Worm (Caenorhabditis elegans): Measurements from ENCODE around the gene F54D5.7.
"Not testable (repeated sequence)": the region's sequence is repeated elsewhere in the genome, so short reads cannot be mapped to it uniquely, and the experiment has no call there.

The F54D5.7 gene

DNA sequence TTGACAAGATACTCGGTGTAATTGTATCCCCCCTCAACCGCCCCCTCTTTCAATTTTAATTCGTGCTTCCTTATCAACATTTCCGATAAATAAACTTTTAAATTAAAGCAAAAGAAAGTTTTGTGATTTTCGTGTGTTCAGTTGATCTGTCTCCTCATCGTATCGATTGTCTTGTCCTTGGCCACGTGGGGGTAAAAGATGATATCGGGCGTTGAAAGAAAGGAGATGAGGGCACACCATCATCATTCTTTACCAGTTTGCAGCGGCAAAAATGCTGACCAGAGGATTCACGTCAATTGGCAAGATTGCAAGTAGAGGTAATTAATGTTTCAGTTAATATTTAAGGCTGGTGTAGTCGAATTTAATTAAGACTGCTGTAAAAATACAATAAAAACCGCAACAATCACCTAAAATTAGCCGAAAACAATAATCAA lies at the start of gene F54D5.7:
Gene F54D5.7, plus strand, starts transcription at position 264 of the 434 bp plus-strand sequence.
- TF ChIP-seq unc-62 (GFP tag; optimal IDR thresholded peaks at IDR 0.05): no peak

DNA sequence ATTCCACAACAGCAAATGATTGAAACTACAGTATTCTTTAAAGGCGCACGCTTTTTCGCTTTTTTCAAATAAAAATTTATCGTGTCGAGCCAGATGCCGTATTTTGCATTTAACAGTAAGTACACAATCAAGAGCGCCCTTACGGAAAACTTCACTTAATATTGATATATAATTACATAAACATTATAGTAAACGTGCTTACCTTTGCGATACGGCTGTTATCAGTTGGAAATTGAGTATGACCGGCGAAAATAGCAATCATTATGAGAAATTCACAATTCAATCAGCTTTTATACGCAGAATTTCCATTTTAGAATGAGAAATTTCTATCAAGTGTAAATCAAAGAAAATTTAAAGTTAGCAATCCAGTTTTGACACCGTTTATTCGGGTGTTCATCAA lies 47.1 kb upstream of the F54D5.7 start, which contains the start of gene B0334.20:
Gene B0334.20, minus strand, starts transcription at position 262 of the 400 bp plus-strand sequence.
- TF ChIP-seq unc-62 (GFP tag; optimal IDR thresholded peaks at IDR 0.05): no peak

DNA sequence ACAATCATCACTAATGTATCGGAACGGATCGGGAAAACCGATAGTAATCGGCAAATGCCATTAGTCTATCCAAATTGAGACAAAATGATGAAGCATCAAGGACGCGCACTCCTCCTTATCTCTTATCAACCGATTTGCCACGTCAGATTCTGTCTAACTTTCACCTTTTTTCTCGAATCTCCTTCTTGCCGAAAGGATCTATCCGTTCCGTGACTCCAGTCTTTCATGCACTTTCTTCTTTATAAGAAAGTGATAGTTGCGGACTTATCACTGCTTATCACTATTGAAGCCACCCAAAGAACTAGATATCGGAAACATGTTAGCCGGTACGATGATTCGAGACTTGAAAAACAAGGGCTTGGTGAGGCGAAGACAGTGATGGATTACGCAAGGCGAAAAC lies 45.4 kb upstream of the F54D5.7 start:
- TF ChIP-seq unc-62 (GFP tag; optimal IDR thresholded peaks at IDR 0.05): no peak

DNA sequence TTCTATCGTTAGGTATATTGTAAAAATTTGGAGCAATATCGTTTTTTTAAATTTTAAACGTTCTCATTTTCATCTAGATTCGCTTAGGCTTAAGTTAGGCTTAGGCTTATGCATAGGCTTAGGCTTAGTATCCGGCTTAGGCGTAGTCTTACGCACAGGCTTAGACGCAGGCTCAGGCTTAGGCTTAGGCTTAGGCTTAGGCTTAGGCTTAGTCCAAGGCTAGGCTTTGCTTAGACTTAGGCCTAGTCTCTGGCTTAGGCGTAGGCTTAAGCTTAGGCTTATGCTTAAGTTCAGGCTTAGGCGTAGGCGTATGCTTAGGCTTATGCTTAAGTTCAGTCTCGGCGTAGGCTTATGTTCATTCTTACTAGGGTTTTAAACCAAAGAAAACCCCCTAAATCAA lies 43.6 kb upstream of the F54D5.7 start:
- TF ChIP-seq unc-62 (GFP tag; optimal IDR thresholded peaks at IDR 0.05): no peak

DNA sequence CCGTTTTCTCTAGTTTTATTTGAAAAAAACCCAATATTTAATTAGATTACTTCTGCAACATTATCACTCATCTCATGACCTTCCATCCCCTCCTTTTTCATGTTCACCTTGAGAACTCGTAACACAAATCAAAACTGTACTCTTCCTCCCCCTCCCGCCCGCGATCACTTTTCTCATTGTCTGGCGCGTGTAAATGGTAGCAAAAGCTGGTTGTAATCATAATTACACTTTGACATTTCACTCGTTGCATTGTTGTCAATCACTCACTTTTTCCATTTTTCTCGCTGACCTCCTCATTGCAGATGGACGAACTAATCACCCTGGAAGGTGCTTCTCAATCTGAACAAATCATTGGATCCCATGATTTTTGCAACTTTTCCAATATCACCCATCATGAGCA lies 36.9 kb upstream of the F54D5.7 start, which contains the start of gene npr-41:
Gene npr-41, plus strand, starts transcription at position 301 of the 400 bp plus-strand sequence.
- TF ChIP-seq unc-62 (GFP tag; optimal IDR thresholded peaks at IDR 0.05): no peak

DNA sequence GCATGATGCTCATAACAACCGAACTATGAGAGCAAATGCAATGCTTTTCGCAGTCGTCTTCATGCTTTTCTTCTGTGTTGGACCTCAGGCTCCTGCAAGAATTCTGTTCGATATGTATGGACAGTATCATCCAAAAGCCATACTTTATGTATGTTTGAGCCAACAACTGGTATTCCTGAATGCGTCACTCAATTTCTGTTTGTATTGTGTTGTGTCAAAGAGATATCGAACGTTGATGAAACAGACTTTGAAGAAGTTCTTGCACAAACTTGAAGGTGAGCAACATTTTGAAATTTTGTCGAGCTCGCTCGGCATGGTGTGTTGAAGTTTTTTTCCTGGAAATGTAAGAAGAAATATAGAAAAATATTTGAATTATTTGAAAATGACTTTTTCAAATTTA lies 34.4 kb upstream of the F54D5.7 start:
- no peak for TF ChIP-seq unc-62 (GFP tag; optimal IDR thresholded peaks at IDR 0.05)

DNA sequence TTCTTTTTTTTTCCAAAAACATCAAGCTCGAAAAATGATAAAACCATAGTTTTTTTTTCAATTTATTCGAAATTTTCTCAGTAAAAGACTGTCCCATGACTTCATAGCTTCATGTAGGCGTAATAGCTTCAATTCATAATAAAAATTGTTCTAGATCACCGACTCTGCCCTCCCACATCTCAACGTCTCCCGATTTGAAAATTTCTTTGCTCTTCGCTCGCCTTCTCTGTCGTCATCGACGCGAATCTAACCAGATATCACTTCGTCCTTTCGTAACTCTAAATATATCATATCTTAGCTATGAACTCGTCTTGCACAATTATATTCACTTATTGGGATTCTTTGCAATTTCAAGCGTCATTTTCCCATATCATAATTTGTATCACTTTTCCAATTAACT lies 32.5 kb upstream of the F54D5.7 start, which contains the start of gene srh-44:
Gene srh-44, plus strand, starts transcription at position 301 of the 400 bp plus-strand sequence.
- no peak for TF ChIP-seq unc-62 (GFP tag; optimal IDR thresholded peaks at IDR 0.05)

DNA sequence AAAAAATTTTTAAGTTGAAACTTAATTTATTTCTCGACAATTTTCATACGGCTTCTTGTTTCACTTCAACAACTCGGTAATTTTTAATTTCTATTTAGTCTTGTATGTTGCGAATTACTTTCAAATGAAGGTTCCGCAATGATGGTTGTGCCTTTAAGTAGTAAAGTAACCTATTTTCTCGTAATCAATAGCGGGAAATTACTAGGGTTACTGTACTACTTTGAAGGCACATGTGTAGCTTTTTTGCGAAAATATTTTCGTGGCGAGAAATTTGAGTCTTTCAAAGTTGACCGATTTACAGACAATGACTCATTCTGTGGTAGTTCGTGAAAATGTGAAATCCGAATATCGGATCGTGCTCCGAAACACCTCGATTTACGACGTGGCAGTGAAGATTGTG lies 29.1 kb upstream of the F54D5.7 start, which contains the start of gene B0334.10:
Gene B0334.10, plus strand, starts transcription at position 301 of the 400 bp plus-strand sequence.
- no peak for TF ChIP-seq unc-62 (GFP tag; optimal IDR thresholded peaks at IDR 0.05)

DNA sequence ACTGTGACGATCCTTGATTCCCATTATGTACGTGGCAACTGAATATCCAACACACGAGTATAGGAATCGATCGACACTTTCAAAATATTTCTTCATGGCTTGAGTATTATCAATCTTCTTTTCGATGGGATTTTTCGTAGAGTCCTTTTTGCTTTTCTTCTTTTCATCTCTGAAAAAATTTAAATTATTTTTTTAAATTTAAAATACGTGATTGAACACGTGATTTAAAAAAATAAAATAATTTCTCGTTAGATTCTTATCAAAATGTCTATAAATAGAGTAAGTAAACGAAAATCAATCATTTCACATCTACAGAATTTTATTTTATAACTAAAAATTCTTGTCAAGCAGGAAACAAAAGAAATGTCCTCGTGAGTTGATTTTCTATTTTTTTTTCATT lies 26.0 kb upstream of the F54D5.7 start, which contains the start of gene Y62F5A.10:
Gene Y62F5A.10, plus strand, starts transcription at position 301 of the 400 bp plus-strand sequence.
- no peak for TF ChIP-seq unc-62 (GFP tag; optimal IDR thresholded peaks at IDR 0.05)

DNA sequence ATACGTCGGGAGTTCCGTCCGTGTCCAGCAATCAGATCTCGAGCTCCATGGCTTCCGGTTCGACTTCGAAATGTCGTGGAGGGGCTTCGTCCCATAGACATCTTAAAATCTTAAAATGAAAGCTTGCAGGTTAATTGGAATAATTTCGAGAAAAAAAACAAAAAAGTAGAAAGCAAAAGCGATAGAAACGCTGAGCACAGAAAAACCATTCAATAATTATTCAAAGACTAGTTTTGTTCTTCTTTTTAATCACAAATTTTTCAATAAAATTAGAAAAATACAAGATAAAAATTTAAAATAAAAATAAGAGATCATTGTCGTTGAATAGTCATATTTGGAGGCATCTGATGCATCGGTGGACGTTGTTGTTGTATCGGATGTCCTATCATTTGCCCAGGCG lies 20.4 kb upstream of the F54D5.7 start, which contains the start of gene age-1:
Gene age-1, minus strand, starts transcription at position 101 of the 400 bp plus-strand sequence.
- no peak for TF ChIP-seq unc-62 (GFP tag; optimal IDR thresholded peaks at IDR 0.05)

DNA sequence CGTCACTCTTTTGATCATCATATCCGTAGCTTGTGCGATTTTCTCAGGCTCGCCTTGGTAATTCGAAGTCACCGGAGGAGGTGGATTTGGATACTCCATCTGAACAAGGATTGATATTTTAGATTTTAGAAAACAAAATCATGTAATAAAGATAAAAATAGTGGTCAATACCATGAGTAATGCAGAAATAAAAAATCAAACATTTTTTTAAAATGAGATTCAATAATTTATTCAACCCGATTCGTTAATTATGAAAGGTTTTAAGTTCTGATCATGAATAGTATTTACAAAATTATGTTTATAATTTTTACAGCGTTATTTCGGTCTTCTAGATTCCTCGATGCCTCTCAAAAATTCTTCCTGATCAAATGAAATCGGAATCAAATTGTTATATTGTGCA lies 13.6 kb upstream of the F54D5.7 start, which contains the start of gene mdt-8:
Gene mdt-8, minus strand, starts transcription at position 101 of the 400 bp plus-strand sequence.
- no peak for TF ChIP-seq unc-62 (GFP tag; optimal IDR thresholded peaks at IDR 0.05)

DNA sequence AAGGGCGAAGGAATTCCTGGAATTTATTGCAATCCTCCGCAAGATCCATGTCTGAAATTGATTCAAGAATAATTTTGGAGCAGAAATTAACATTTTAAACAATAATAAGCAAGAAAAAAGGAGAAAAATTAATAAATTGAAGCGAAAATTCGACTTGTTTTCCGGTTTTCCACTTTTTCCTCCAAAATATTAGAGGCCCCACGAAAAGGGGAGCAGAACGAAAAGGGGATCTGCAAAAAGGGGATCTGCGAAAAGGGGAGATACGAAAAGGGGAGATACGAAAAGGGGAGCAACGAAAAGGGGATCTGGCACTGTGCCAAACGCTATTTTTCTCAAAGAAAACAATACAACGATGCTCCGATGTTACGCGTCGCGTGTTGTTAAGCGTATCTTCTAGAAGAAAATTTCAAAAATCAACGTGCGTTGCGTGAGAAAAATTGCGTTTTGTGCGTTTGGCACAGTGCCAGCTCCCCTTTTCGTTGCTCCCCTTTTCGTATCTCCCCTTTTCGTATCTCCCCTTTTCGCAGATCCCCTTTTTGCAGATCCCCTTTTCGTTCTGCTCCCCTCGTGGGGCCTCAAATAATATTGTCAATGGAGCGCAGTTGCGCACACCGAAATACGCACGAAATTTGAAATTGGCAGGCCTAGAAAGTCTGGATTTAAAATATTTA lies 12.8 kb upstream of the F54D5.7 start, which contains the start of gene Y62F5A.12:
Gene Y62F5A.12, minus strand, starts transcription at position 51 of the 671 bp plus-strand sequence.
- TF ChIP-seq unc-62 (GFP tag; optimal IDR thresholded peaks at IDR 0.05): not testable (repeated sequence)

DNA sequence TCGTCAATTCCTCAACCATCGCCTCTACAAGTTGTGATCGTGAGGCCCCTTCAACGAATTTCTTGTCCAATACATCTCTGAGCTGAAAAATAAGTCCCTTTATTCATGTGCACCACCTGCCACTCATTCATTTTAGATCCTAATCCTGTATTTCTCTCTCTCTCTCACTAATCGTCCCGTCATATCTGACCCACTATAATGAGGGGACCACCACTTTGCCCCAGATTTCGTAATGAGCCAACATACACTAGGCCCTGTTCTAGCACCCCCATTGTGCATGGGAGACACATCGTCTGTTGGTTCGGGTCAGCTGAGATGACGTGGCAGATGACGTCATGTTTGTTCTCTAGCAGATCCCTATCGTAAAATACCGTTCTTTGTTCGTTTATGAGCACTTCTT lies 11.9 kb upstream of the F54D5.7 start:
- no peak for TF ChIP-seq unc-62 (GFP tag; optimal IDR thresholded peaks at IDR 0.05)

DNA sequence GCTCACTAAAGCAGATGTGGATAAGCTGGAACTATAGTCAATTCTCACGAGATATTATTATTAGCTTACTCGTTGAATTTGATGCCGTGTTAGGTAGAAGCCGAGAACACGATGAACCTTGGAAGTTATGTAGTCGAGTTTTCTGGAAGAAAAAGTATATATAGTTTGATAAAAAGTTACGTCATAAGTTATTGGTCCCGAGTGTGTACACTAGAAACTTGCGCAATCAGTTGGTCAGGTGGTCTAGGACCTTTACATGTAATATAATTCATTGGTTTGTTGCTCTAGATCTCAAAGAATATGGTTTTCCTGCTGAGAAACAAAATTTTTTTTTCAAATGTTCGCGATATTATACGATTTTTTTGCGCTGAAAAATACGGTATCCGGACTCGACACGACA lies 11.4 kb upstream of the F54D5.7 start:
- TF ChIP-seq unc-62 (GFP tag; optimal IDR thresholded peaks at IDR 0.05): no peak

DNA sequence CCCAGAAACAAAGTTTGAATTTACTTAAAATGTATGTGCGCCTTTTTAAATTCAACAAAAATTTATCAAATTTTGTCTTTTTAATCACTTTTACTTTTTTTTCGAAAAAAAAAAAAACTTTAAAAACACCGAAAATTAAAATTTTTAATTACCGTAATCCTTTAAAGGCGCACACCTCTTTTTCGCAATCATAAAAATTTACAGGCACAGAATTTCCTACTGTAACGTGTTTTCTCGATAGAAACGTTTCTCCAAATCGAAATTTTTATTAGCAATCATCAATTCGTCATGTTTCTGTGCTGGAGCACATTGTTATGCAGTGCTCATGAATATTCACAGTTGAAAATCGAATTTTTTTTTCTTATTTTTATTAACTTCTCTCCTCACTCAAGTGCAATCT lies 10.8 kb upstream of the F54D5.7 start:
- no peak for TF ChIP-seq unc-62 (GFP tag; optimal IDR thresholded peaks at IDR 0.05)

DNA sequence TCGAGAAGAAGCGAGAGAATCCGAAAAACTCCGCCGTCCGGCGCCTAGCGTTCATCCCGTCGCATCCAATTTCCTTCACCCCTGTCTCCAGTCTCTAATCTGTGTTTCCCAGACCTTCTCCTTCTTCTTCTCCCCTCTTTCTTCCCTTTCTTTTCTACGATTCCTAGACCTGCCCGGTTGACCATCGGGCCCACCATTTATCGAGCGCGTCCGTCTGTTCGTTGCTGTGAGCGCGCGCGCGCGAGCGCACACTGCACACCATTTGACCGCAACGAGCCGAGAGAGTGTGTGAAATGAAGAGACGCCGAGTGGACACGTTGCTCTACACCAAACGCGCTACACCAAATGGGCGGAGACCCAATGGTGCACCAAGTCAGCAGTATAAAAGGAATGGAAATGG lies 10.2 kb upstream of the F54D5.7 start:
- TF ChIP-seq unc-62 (GFP tag; optimal IDR thresholded peaks at IDR 0.05): no peak

DNA sequence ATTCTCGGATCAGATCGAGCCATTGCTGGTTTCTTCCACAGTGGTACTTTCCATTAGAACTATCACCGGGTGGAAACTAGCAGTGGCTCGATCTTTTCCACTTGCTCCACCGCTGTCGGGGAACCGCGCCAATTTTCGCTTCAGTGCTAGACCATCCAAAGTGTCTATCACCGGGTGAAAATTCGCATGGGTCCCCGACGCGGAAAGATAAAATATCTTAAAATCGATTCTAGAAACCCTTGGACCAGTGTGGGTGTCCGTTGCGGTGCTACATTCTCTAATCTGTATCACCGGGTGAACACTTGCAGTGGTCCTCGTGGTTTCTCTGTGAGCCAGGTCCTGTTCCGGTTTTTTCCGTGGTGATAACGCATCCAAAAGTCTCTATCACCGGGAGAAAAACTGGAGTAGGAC lies 9.7 kb upstream of the F54D5.7 start:
- no peak for TF ChIP-seq unc-62 (GFP tag; optimal IDR thresholded peaks at IDR 0.05)
